Worm (Caenorhabditis elegans): Measurements from ENCODE around the gene M02B7.7.

- TF ChIP-seq saeg-2 (GFP tag; IDR thresholded peaks at IDR 0.05), result no peak
- no peak for TF ChIP-seq ztf-11 (tag; optimal IDR thresholded peaks at IDR 0.05)
- no peak for TF ChIP-seq set-16 (GFP tag; IDR thresholded peaks at IDR 0.05)
- no peak for TF ChIP-seq dmd-9 (GFP tag; IDR thresholded peaks at IDR 0.05)
Measured at ce11 chrIV:3781539-3781938, 25.5 kb downstream of the M02B7.7 start.

Data from whole organism, L4 larva.